In the genomic region with DNA sequence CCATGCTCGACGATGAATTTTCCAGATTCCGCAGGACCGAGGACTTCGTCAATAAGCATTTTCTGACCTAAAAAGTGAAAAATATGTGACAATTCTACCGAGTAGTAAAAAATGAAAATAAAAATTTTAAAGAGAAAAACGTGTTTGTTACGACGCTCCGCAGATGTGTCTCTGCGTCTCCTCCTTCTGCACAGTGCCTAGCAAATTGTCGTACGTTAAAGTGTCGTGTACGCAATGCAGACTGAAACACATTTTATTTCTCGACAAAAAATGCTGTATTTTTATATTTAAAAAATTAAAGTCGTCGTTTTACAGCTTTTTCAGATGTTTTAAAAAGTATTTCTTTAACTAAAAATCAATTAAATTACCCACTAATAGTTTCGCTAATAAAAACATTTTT, we compare ENCODE assay signal across 1 worm cellular context.
TF ChIP-seq lines count a peak whose summit lies in the region.

Gene C11D2.4, minus strand, starts transcription at position 128 of the 400 bp plus-strand sequence.

TF ChIP-seq in whole organism, L1 larva, 84 proteins besides CTCF, POLR2A, EP300 and RAD21 (continued from another document):
- TF ChIP-seq ama-1 (optimal IDR thresholded peaks at IDR 0.05; lab: Kevin White, UChicago) (no peak), hpl-2 (GFP tag; optimal IDR thresholded peaks at IDR 0.05; lab: Kevin White, UChicago) (no peak), fkh-4 (tag; optimal IDR thresholded peaks at IDR 0.05; lab: Kevin White, UChicago; ENCODE audit: borderline replicate concordance) (no peak), tlp-1 (tag; optimal IDR thresholded peaks at IDR 0.05; lab: Kevin White, UChicago) (no peak), C16A3.4 (tag; optimal IDR thresholded peaks at IDR 0.05; lab: Kevin White, UChicago) (peak; percentile 26), hlh-4 (tag; optimal IDR thresholded peaks at IDR 0.05; lab: Kevin White, UChicago) (no peak), nhr-84 (tag; optimal IDR thresholded peaks at IDR 0.05; lab: Kevin White, UChicago) (no peak), fos-1 (tag; optimal IDR thresholded peaks at IDR 0.05; lab: Kevin White, UChicago) (no peak), ets-5 (GFP tag; IDR thresholded peaks at IDR 0.05; lab: Robert Waterston, UW) (no peak), mab-9 (GFP tag; IDR thresholded peaks at IDR 0.05; lab: Robert Waterston, UW) (no peak), vab-15 (tag; optimal IDR thresholded peaks at IDR 0.05; lab: Kevin White, UChicago) (no peak), sup-37 (GFP tag; optimal IDR thresholded peaks at IDR 0.05; lab: Kevin White, UChicago) (no peak), ceh-8 (GFP tag; optimal IDR thresholded peaks at IDR 0.05; lab: Kevin White, UChicago) (no peak), lir-3 (tag; optimal IDR thresholded peaks at IDR 0.05; lab: Kevin White, UChicago; ENCODE audit: poor library complexity) (no peak), mef-2 (tag; optimal IDR thresholded peaks at IDR 0.05; lab: Kevin White, UChicago) (no peak), skn-1 (tag; optimal IDR thresholded peaks at IDR 0.05; lab: Kevin White, UChicago) (peak; percentile 5), tbx-2 (tag; optimal IDR thresholded peaks at IDR 0.05; lab: Kevin White, UChicago) (peak; percentile 55), ceh-90 (tag; optimal IDR thresholded peaks at IDR 0.05; lab: Kevin White, UChicago) (no peak), nhr-71 (tag; optimal IDR thresholded peaks at IDR 0.05; lab: Kevin White, UChicago) (peak; percentile 71), F16B12.6 (tag; optimal IDR thresholded peaks at IDR 0.05; lab: Kevin White, UChicago) (peak; percentile 89), mdl-1 (tag; optimal IDR thresholded peaks at IDR 0.05; lab: Kevin White, UChicago) (peak in 1 of 2 experiments; percentile 73), zag-1 (tag; optimal IDR thresholded peaks at IDR 0.05; lab: Kevin White, UChicago) (no peak), ceh-88 (GFP tag; IDR thresholded peaks at IDR 0.05; lab: Robert Waterston, UW) (no peak), unc-86 (tag; optimal IDR thresholded peaks at IDR 0.05; lab: Kevin White, UChicago) (peak; percentile 5), lin-13 (GFP tag; optimal IDR thresholded peaks at IDR 0.05; lab: Kevin White, UChicago) (no peak), snu-23 (GFP tag; optimal IDR thresholded peaks at IDR 0.05; lab: Kevin White, UChicago) (peak; percentile 73), lsy-2 (tag; optimal IDR thresholded peaks at IDR 0.05; lab: Kevin White, UChicago) (peak; percentile 59 to 70), unc-130 (tag; optimal IDR thresholded peaks at IDR 0.05; lab: Kevin White, UChicago) (peak; percentile 20), egl-13 (tag; optimal IDR thresholded peaks at IDR 0.05; lab: Kevin White, UChicago) (no peak)
